Fruit fly (Drosophila melanogaster) whole organism, wandering third instar larva: ENCODE results near the gene CG11590.

Experiments used
- Hr78 ChIP-seq: fragments of >200 bp; optimal IDR thresholded peaks from 2 replicates; lab custom pipeline; 2017; ENCODE audit warnings: missing biosample characterization, missing genetic modification characterization
- Mio ChIP-seq: sonication (Bioruptor generic); optimal IDR thresholded peaks from 2 replicates; lab custom pipeline; 2016; ENCODE audit warnings: missing biosample characterization, missing genetic modification characterization
- dl ChIP-seq, 2 experiments: fragments of 175-275, 200-275 bp in 1 of 2; fragments of 200-275 bp in 1 of 2; sonication (Bioruptor generic); optimal IDR thresholded peaks; lab custom pipeline; 2018; ENCODE audit warnings: mild to moderate bottlenecking in 2 of 2, missing biosample characterization in 2 of 2, missing genetic modification characterization in 2 of 2, moderate library complexity in 2 of 2; ENCODE audit not compliant: partially characterized antibody in 2 of 2, insufficient read depth in 1 of 2
- sv ChIP-seq: fragments of 200-800 bp; sonication (Bioruptor generic); optimal IDR thresholded peaks from 3 replicates; lab custom pipeline; 2016; ENCODE audit warnings: missing biosample characterization, missing genetic modification characterization
- usp ChIP-seq: fragments of >200 bp; optimal IDR thresholded peaks from 2 replicates; lab custom pipeline; 2017; ENCODE audit warnings: missing biosample characterization, missing genetic modification characterization

DNA sequence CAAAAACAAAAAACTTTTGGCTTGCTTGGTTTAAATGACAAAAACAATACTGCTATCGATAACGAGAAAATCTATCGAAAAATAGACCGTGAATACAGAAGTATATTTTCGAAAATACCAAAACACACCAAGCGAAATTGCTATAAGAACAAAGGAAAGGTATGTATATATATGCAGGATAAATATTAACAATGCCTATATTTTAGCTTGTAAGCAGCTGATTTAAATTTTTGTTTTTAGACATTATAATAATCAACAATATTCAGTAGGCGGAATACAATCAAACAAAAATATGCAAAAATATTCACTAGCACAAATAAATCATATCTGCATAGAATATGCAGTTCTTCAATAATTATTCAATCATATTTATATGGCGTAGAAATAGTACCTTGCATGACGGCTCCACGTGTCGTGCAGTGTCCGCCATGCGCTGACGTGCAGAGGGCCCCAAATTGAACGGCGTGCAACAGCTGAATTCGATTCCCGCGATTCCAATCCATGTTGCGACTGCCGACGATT lies 38.0 kb downstream of the CG11590 start, which contains the start of the genes Fbxl4 and Dus2:
- no peak for TF ChIP-seq Hr78 (GFP tag; lab: Kevin White, UChicago)
- TF ChIP-seq dl (GFP tag; optimal IDR thresholded peaks at IDR 0.05; lab: Kevin White, UChicago; ENCODE audit: insufficient read depth in 1 of 2, partially characterized antibody in 2 of 2), result peak in 1 of 2 experiments; percentile 68
- TF ChIP-seq usp (GFP tag; lab: Kevin White, UChicago), result no peak
- peak; percentile 27 for TF ChIP-seq Mio (GFP tag; lab: Kevin White, UChicago)
- TF ChIP-seq sv (GFP tag; lab: Kevin White, UChicago), result peak; percentile 94
